Worm (Caenorhabditis elegans) whole organism, L3 larva: ENCODE measurements around the gene srw-103.

Experiments
- ama-1 ChIP-seq: fragments of 150-350 bp; optimal IDR thresholded peaks from 2 replicates; lab custom pipeline; 2018
- fkh-2 ChIP-seq: fragments of 150-350 bp; optimal IDR thresholded peaks from 2 replicates; lab custom pipeline; 2014; ENCODE audit warnings: missing biosample characterization, missing genetic modification reagents, missing genetic modification characterization
- fos-1 ChIP-seq: fragments of 150-350 bp; optimal IDR thresholded peaks from 2 replicates; lab custom pipeline; 2014; ENCODE audit warnings: missing biosample characterization, missing genetic modification characterization
- lin-39 ChIP-seq: fragments of 150-350 bp; optimal IDR thresholded peaks from 2 replicates; lab custom pipeline; 2018; ENCODE audit warnings: missing biosample characterization, missing genetic modification reagents, missing genetic modification characterization
- pha-4 ChIP-seq: fragments of 150-350 bp; optimal IDR thresholded peaks from 2 replicates; lab custom pipeline; 2014; ENCODE audit warnings: missing biosample characterization, missing genetic modification reagents, missing genetic modification characterization
- pqm-1 ChIP-seq: fragments of 150-350 bp; optimal IDR thresholded peaks from 2 replicates; lab custom pipeline; 2017; ENCODE audit warnings: missing biosample characterization, missing genetic modification characterization, inconsistent platforms
- unc-62 ChIP-seq: fragments of 150-350 bp; sonication (generic microtip); optimal IDR thresholded peaks from 4 replicates; lab custom pipeline; 2014; ENCODE audit warnings: missing biosample characterization, missing genetic modification reagents, missing genetic modification characterization
- zag-1 ChIP-seq: fragments of 150-350 bp; optimal IDR thresholded peaks from 2 replicates; lab custom pipeline; 2014; ENCODE audit warnings: missing biosample characterization, missing genetic modification characterization

- TF ChIP-seq zag-1 (tag; lab: Kevin White, UChicago) (no peak), lin-39 (no peak), pqm-1 (no peak), ama-1 (lab: Kevin White, UChicago) (no peak), unc-62 (GFP tag; lab: Kevin White, UChicago) (no peak), fkh-2 (tag; lab: Kevin White, UChicago) (no peak), pha-4 (tag; lab: Kevin White, UChicago) (no peak), fos-1 (no peak)
Measured at ce11 chrV:1698400-1698799, 18.6 kb upstream of the srw-103 start.
